Worm (Caenorhabditis elegans): Measurements from ENCODE around the gene R05H10.1.

DNA sequence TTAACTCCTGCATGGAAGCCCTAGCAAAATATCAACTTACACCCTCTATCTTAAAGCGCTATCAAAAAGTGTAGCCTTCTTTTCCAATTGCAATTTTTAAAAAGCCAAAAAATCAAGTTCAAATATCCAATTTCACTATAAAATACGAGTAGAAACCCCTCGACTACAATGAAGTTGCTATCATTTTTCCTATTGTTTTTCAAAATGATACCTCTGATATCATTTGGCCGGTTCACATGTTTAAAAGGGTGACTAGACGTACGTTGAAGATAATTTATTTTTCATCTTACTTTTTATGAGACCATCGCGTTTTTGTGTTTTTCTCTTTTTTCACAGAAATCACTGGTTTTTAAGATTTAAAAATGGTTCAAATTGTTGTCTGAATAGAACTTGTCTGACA is at the start of gene R05H10.1:
- TF ChIP-seq aly-1 (tag; optimal IDR thresholded peaks at IDR 0.05) (no peak), hnd-1 (tag; optimal IDR thresholded peaks at IDR 0.05) (no peak), ceh-13 (GFP tag; optimal IDR thresholded peaks at IDR 0.05) (no peak), hmg-4 (GFP tag; optimal IDR thresholded peaks at IDR 0.05) (no peak), tbx-37 (GFP tag; conservative IDR thresholded peaks at IDR 0.05) (no peak), ceh-36 (tag; optimal IDR thresholded peaks at IDR 0.05) (no peak)

All from whole organism, early embryonic.